Fruit fly (Drosophila melanogaster) ovary, adult (tissue): ENCODE results near the gene CG17819.

Source experiments
- CG17801 ChIP-seq: fragments of 200-800 bp; optimal IDR thresholded peaks from 2 replicates; lab custom pipeline; 2019; ENCODE audit warnings: missing biosample characterization, mild to moderate bottlenecking, missing genetic modification characterization, moderate library complexity; ENCODE audit not compliant: partially characterized antibody

The CG17819 gene

DNA sequence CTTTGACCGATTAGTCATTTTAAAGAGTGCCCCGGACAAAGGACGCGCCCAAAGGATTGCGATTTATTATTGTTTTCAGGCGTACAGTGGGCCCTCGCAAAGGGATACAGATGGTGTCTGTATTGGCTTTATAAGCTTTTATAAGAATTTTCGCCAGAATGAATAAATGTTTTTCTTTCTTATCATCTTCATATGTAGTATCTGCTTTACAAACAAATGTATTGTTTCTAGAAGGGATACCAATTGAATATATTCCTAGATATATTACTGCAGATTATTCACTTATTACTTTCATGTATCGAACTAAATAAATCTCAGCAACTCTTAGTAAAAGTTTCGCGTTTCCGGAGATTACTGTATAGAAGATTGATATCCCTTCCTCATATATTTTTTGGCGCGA lies 27.8 kb downstream of the CG17819 start:
- TF ChIP-seq CG17801 (GFP tag; lab: Kevin White, UChicago) = no peak

DNA sequence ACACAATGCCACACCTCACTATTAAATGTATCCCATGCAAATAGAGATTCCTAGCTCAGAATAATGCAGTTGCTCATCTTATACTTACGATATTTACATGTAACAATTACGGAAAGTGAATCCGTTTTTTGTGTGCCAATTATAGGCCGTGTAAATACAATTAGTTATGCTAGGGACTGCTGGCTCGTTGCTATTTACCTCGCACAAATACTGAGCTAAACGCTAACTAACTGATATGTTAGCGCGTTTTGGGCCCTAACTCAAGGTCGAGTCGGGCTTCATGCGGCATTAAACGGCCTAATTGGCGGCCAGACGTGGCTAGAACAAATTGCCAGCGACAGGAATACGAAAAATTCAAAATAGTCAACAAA lies 28.5 kb downstream of the CG17819 start:
- TF ChIP-seq CG17801 (GFP tag; lab: Kevin White, UChicago) = no peak

dm6 chr3R:21856098-21856872 lies 29.1 kb downstream of the CG17819 start, which contains the start of gene glec:
Gene glec (minus strand): TSS chr3R:21856266.
- peak; percentile 3 for TF ChIP-seq CG17801 (GFP tag; lab: Kevin White, UChicago)

DNA sequence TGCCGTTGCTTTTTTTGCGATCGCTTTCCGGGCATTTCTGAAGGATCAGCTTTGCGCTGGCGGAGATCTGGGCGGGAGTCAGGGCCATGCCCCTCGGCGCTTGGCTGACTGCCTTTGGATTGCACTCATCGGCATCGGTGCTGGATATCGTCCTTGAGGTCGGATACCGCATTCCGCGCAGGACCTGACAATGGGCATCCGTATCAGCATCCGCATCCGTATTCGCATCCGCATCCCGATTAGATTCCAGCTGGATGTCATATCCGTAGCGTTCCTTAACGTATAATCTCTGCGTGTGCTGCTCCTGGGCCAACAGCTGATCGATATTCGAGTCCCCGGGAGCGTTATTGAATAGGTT lies 29.9 kb downstream of the CG17819 start:
- TF ChIP-seq CG17801 (GFP tag; lab: Kevin White, UChicago) = no peak

DNA sequence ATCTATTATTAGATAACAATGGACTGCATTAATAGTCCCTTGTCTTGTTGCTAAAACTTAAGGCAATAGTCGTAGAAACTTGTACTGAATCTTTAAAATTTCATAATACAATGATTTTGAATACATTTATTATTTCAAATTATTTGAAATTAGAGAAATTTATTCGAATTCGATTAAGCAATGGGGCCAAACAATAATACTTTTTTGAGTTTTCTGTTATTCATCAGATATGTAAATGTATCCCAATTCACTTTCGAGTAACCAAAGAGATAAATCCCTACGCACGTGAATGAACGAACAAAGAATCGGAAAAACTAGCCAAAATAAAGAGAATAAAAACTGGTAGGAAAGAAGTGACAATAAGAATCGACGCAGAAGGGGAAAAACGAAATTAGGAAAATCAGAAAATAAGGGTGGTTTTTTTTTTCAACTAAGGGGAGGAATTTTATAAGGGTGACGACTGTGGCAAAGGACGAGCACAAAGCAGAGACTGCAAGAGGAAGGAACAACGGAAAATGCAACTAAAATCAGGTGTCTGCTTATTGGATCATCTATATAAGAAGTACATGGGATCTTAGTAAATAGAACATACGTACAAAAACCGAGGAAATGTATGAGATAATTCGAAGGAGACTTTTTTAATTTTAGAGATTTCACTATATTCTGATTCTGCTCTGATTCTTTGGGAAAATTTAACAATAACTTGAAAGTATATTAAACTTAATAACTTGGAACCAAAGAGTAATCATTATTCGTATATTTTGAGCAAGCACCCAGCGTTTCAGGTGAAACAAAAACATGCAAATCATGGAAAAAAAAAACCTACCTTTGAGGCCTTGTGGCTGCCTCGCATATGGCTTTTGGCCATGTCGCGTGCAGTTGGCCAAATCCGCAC lies 30.5 kb downstream of the CG17819 start:
- no peak for TF ChIP-seq CG17801 (GFP tag; lab: Kevin White, UChicago)

DNA sequence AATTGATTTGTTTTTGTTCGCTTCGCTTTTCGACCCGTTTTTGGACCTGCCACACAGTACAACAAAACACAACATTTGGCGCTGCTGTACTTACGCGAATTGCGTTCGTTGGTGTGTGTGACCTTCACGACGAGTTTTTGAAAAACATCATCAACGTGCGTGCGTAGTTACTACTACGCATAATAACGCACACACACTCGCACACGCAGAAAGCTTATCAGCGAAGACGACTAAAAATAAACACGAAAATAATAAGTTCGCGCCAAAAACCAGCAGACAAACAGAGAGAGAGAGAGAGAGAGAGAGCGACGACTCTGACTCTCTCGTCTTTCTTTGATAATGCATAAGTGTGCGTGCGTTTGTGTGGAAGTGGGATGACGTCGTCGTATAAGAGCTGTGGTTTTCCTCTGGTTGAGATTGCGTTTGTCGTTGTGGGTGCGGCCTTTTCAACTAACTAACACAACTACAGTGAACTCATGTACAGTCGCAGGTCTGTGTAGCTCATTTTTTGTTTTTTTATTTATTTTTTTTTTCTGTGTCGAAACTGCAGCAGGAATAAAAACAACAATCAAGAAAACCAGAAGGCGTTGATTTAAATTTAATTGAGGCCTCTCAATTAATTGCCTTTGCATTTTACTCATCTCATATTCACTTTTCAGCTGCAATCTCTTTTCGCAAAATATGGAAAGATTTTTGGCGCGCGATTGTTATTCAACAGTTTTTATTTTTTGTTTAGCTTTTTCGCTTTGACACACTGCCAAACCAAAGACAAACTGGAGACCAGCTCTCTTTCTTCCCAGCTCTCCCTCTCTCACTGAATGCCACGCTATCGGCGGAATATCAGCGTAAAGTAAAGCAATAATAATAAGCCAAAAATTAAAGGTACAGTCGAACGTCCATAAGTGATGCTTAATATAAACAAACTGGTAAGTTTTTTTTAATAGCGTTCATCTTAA lies 31.5 kb downstream of the CG17819 start:
- peak; percentile 19 for TF ChIP-seq CG17801 (GFP tag; lab: Kevin White, UChicago)

- peak; percentile 68 for TF ChIP-seq CG17801 (GFP tag; lab: Kevin White, UChicago)
Observed at dm6 chr3R:21852579-21853233, 32.6 kb downstream of the CG17819 start.

DNA sequence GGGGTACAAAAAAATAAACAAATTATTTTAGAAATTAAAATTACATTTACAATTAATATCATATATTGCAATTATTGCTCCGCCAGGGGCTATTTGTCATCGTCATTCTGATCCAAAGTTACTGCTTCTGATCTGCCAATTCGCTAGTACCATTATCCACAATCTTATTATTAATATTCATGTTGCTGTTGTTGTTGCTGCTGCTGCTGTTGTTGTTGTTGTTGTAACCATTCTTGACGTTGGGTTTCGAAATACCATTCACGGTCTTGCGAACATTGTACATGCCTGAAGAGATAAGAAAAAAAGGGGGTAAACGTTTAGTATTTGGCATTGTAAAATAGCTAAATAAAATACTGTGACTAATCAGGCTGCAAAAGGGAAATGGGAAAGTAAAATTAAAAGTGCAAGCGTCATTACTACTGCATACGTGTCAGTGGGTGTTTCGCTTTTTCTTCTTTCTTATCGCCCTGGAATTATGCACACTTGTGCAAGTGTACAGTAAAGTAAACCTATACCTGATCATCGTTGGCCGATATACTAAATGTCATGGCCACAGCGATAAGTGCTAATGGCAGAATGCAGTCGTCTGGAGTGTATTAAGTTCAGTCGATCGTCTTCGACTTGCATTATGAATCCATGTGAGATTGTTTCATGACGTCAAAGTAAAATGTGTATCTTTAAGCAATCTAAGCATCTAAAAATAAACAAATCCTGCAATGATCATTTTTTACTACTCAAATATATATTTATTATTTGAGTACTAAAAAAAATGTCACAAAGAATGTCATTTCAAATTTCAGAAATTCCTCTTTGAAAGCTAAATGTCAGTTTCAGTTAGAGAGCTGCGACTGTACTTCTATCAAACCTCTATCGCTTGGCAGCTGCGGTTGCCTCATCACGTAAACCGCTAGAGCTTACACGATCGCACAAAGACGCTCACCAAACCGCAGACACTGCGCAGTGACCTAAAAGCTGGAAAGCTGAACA lies 33.5 kb downstream of the CG17819 start:
- TF ChIP-seq CG17801 (GFP tag; lab: Kevin White, UChicago) = no peak

dm6 chr3R:21849988-21850460 lies 35.3 kb downstream of the CG17819 start:
- no peak for TF ChIP-seq CG17801 (GFP tag; lab: Kevin White, UChicago)

dm6 chr3R:21848987-21849442 lies 36.3 kb downstream of the CG17819 start:
- TF ChIP-seq CG17801 (GFP tag; lab: Kevin White, UChicago) = peak; percentile 94

dm6 chr3R:21848271-21848670 lies 37.1 kb downstream of the CG17819 start:
- no peak for TF ChIP-seq CG17801 (GFP tag; lab: Kevin White, UChicago)

dm6 chr3R:21847438-21847837 lies 37.9 kb downstream of the CG17819 start:
- no peak for TF ChIP-seq CG17801 (GFP tag; lab: Kevin White, UChicago)

dm6 chr3R:21846559-21846958 lies 38.8 kb downstream of the CG17819 start, which contains the start of gene Gr93d:
Gene Gr93d (minus strand): TSS chr3R:21846659.
- TF ChIP-seq CG17801 (GFP tag; lab: Kevin White, UChicago) = no peak
